Fruit fly (Drosophila melanogaster): ENCODE results near the gene CG42455.

CG42455 gene

DNA sequence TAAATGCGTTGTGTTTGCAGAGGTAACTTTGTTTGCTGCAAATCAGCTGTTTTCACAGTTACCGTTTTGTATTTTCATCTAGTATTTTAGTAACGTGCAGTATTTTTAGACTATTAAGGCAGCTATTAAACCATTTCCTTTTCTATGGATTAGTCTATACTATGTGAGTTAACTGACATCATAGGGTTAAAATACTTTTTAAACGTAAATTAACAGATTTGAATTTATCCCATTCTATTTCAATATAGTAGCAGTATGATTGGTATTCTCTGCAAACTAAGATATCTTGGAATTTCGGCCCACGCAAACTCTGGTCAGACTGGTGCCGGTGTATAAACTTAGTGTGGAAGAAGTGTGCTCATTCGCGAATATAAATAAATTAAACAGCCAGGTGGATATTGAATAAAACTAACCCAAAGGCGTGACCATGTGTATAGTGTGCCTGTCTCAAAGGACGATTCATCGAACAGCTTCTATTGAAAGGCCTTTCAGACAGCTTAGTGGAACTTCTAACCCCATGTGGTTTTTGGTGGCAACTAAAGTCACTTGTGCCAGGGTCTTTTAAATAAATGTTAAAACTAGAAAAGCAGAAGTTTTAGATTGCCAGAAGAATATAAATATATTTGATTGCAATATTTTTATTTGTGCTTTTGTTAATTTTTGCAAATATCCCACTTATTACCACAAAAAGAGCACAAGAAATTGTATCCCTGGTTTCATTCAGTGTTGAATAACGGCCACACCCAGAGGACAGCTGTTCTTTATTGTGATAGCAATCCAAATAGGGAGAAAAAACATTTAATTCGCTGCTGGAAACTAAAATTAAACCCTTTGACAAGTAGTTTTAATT lies at the start of gene CG42455, which contains the start of the genes CG6674 and vnc:
TSS of gene CG42455 (plus strand) at position 306 of the 850 bp plus-strand sequence.
TSS of gene CG6674 (minus strand) at position 48 of the 850 bp plus-strand sequence.
TSS of gene vnc (plus strand) at position 306 of the 850 bp plus-strand sequence.
- TF ChIP-seq Clk (GFP tag; optimal IDR thresholded peaks at IDR 0.05) (no peak), Hr96 (GFP tag; optimal IDR thresholded peaks at IDR 0.05) (peak; percentile 28), tj (GFP tag; optimal IDR thresholded peaks at IDR 0.05) (no peak), pad (GFP tag; optimal IDR thresholded peaks at IDR 0.05) (peak; percentile 39), Crg-1 (GFP tag; optimal IDR thresholded peaks at IDR 0.05) (peak; percentile 24), cic (GFP tag; optimal IDR thresholded peaks at IDR 0.05) (no peak), CG14711 (tag; optimal IDR thresholded peaks at IDR 0.05) (peak; percentile 13), CG11617 (GFP tag; optimal IDR thresholded peaks at IDR 0.05) (no peak), CG1620 (GFP tag; optimal IDR thresholded peaks at IDR 0.05) (no peak), CG7101 (tag; optimal IDR thresholded peaks at IDR 0.05) (peak; percentile 52), CG12768 (GFP tag; optimal IDR thresholded peaks at IDR 0.05) (peak; percentile 18), CG7045 (GFP tag; optimal IDR thresholded peaks at IDR 0.05) (peak; percentile 37), CG5204 (GFP tag; optimal IDR thresholded peaks at IDR 0.05) (peak; percentile 61), toe (GFP tag; optimal IDR thresholded peaks at IDR 0.05) (peak; percentile 8), cnc (optimal IDR thresholded peaks at IDR 0.05) (no peak), Mnt (GFP tag; optimal IDR thresholded peaks at IDR 0.05) (peak; percentile 39), kay (GFP tag; ENCODE audit: borderline replicate concordance) (peak; percentile 19), CG33017 (tag; optimal IDR thresholded peaks at IDR 0.05) (peak; percentile 7), bab1 (GFP tag; optimal IDR thresholded peaks at IDR 0.05) (peak; percentile 3), ovo (GFP tag; optimal IDR thresholded peaks at IDR 0.05) (no peak)

DNA sequence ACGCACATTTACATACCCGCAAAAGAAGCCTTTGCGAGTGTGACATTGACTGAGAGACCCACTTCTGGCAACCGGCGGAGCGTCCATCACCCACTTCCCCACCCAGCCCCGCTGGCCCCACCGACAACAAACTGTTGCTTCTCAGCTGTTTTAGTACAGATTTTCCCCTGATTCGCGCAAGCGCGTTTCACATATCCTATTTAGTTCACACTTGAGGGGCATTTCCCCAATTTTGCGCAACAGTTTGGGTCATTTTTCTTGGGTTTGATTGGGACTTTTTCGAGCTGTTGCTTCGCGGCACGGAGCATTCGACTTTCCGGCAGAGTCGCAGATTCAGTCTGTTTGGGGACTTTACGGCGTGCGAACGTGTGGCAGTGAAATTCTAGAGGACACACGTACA lies 44.9 kb upstream of the CG42455 start:
- TF ChIP-seq pad (GFP tag; optimal IDR thresholded peaks at IDR 0.05) (peak; percentile 95), Mnt (GFP tag; optimal IDR thresholded peaks at IDR 0.05) (no peak), CG5204 (GFP tag; optimal IDR thresholded peaks at IDR 0.05) (no peak), Hr96 (GFP tag; optimal IDR thresholded peaks at IDR 0.05) (no peak), kay (GFP tag; ENCODE audit: borderline replicate concordance) (no peak)

DNA sequence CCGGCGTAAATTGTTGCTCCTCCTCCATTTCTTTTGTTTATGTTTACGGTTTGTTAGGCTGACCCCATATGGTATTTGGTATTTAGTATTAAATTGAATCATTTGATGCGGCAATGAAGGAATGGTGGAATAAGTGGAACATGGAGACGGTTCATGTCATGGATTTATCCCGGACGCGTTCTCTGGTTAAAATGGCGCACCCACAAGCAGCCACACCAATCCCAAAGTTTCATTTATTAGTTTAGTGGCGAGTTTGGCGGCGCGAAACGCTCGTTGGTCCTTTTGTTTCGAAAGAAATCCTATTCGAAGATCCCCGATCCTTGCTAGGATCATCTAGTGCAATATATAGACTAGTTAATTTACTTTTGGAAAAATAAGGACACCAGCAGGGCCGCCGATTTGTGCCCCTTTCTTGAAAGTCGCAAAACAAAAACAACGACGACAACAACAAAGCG lies 3.8 kb upstream of the CG42455 start, which contains the start of the genes CG6685 and Dronc:
TSS of gene CG6685 (minus strand) at position 51 of the 455 bp plus-strand sequence.
TSS of gene Dronc (plus strand) at position 213 of the 455 bp plus-strand sequence.
- peak; percentile 8 for TF ChIP-seq pad (GFP tag; optimal IDR thresholded peaks at IDR 0.05)
- no peak for TF ChIP-seq Crg-1 (GFP tag; optimal IDR thresholded peaks at IDR 0.05)
- no peak for TF ChIP-seq CG11617 (GFP tag; optimal IDR thresholded peaks at IDR 0.05)
- TF ChIP-seq bab1 (GFP tag; optimal IDR thresholded peaks at IDR 0.05) = peak; percentile 56
- TF ChIP-seq Mnt (GFP tag; optimal IDR thresholded peaks at IDR 0.05) = peak; percentile 3
- no peak for TF ChIP-seq toe (GFP tag; optimal IDR thresholded peaks at IDR 0.05)
- TF ChIP-seq tj (GFP tag; optimal IDR thresholded peaks at IDR 0.05) = no peak
- TF ChIP-seq CG7101 (tag; optimal IDR thresholded peaks at IDR 0.05) = peak; percentile 31

DNA sequence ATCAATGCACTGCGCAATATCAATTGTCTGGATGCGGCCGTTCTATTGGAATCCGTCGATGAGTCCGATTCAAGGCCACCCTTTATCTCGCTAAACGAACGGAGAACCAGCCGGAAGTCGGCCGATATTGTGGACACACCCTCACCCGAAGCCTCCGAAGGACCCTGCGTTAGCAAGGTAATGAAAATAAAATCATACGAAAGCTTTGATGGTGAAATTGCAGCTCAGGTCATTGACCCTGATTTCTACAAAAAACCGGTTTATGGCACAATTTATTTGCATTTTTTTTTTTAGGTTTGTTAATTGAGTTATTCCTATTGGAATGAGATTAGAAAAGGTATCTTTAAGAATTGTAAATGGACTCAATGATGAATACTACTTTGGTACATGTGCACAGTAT lies 3.0 kb upstream of the CG42455 start:
- TF ChIP-seq bab1 (GFP tag; optimal IDR thresholded peaks at IDR 0.05) (no peak), CG33017 (tag; optimal IDR thresholded peaks at IDR 0.05) (no peak), CG1620 (GFP tag; optimal IDR thresholded peaks at IDR 0.05) (no peak), Crg-1 (GFP tag; optimal IDR thresholded peaks at IDR 0.05) (no peak), CG5204 (GFP tag; optimal IDR thresholded peaks at IDR 0.05) (no peak), Clk (GFP tag; optimal IDR thresholded peaks at IDR 0.05) (no peak), Mnt (GFP tag; optimal IDR thresholded peaks at IDR 0.05) (no peak), CG11617 (GFP tag; optimal IDR thresholded peaks at IDR 0.05) (no peak), CG12768 (GFP tag; optimal IDR thresholded peaks at IDR 0.05) (no peak), tj (GFP tag; optimal IDR thresholded peaks at IDR 0.05) (no peak), cic (GFP tag; optimal IDR thresholded peaks at IDR 0.05) (no peak), CG7045 (GFP tag; optimal IDR thresholded peaks at IDR 0.05) (no peak), kay (GFP tag; ENCODE audit: borderline replicate concordance) (no peak), CG7101 (tag; optimal IDR thresholded peaks at IDR 0.05) (no peak), ovo (GFP tag; optimal IDR thresholded peaks at IDR 0.05) (no peak), CG14711 (tag; optimal IDR thresholded peaks at IDR 0.05) (no peak), pad (GFP tag; optimal IDR thresholded peaks at IDR 0.05) (no peak)

- TF ChIP-seq CG1620 (GFP tag; optimal IDR thresholded peaks at IDR 0.05) = no peak
- peak; percentile 40 for TF ChIP-seq Mnt (GFP tag; optimal IDR thresholded peaks at IDR 0.05)
- no peak for TF ChIP-seq CG12768 (GFP tag; optimal IDR thresholded peaks at IDR 0.05)
- peak; percentile 58 for TF ChIP-seq ovo (GFP tag; optimal IDR thresholded peaks at IDR 0.05)
- TF ChIP-seq pad (GFP tag; optimal IDR thresholded peaks at IDR 0.05) = no peak
- TF ChIP-seq tj (GFP tag; optimal IDR thresholded peaks at IDR 0.05) = no peak
- TF ChIP-seq cic (GFP tag; optimal IDR thresholded peaks at IDR 0.05) = no peak
- TF ChIP-seq bab1 (GFP tag; optimal IDR thresholded peaks at IDR 0.05) = peak; percentile 1
- no peak for TF ChIP-seq CG5204 (GFP tag; optimal IDR thresholded peaks at IDR 0.05)
These were observed 2.2 kb downstream of the CG42455 start, which contains the start of gene dpr6 for dm6 chr3L:9974172-9974896. Gene dpr6 (plus strand): TSS chr3L:9974651.
